Fruit fly (Drosophila melanogaster): Measurements from ENCODE around the gene Prosbeta3.

DNA sequence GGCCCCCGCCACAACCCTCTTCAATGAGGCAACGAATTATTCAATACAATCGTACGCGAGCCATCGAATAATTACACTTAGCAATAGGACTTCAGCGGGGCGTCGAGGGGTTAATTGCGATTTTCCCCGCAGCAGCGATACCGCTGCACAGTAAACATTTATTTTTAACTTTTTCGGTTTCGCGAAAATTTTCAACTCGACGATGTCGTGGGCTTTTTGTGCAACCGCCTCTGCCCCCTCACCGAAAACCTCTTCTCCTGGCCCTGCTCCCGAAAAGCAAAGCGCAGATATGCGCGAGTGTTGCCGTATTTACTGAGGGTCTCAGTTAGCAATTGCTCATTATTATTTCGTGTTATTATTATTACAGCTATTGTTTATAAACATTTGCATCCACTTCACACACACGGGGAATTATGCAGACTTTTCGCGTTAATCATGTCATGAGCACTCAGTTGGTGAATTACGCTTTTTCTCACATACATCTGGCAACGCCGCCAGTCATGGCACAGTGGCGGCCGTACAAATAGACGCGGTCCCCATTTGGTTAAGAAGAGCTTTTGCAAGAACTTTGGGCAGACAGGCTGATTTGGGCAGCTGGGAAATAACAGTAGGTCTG lies 7.8 kb upstream of the Prosbeta3 start:
- TF ChIP-seq usp (GFP tag; optimal IDR thresholded peaks at IDR 0.05) (no peak), EcR (GFP tag; optimal IDR thresholded peaks at IDR 0.05) (no peak), psq (optimal IDR thresholded peaks at IDR 0.05) (no peak), pan (optimal IDR thresholded peaks at IDR 0.05) (no peak)

Measured in whole organism.